Worm (Caenorhabditis elegans) whole organism, L4/young adult: ENCODE measurements around the gene gcy-29.

Experiments
- W03F9.2 ChIP-seq: fragments of 150-350 bp; optimal IDR thresholded peaks from 2 replicates; lab custom pipeline; 2014; ENCODE audit warnings: missing biosample characterization, missing genetic modification characterization
- dao-5 ChIP-seq: sonication (generic microtip); optimal IDR thresholded peaks from 2 replicates; lab custom pipeline; 2016; ENCODE audit warnings: missing genotype, missing genetic modification characterization, moderate library complexity, missing compliant biosample characterization
- him-1 ChIP-seq: sonication (generic microtip); optimal IDR thresholded peaks from 2 replicates; lab custom pipeline; 2016; ENCODE audit warnings: missing genotype, missing genetic modification reagents, missing genetic modification characterization, missing compliant biosample characterization

DNA sequence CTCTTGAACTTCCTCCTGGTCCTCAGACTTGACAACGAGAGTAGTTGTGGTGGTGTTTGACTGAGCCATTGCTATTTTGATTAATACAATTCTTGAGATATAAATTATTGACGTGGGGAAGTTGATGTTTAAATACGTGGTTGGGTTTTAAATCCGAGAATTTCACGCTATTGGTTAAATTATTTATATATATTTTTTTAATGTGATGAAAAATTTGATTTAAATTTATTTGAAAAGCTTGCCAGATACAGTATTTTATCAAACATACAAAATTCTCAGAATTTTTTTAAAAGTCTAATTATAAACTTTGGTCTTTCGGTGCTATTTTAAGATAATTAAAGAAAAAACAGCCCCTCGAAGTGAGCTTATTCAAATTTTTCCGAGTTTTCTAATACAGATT lies 41.0 kb downstream of the gcy-29 start, which contains the start of the genes K10H10.7 and K10H10.10:
- no peak for TF ChIP-seq dao-5 (tag; lab: Kevin White, UChicago)
- no peak for TF ChIP-seq him-1 (tag; lab: Kevin White, UChicago)
- no peak for TF ChIP-seq W03F9.2 (tag; lab: Kevin White, UChicago)
